Worm (Caenorhabditis elegans) whole organism, L4 larva: ENCODE measurements around the gene ZK757.1.

Source experiments
- F49E8.2 ChIP-seq: sonication (generic microtip); optimal IDR thresholded peaks from 2 replicates; lab custom pipeline; 2016; ENCODE audit warnings: missing compliant biosample characterization, mild to moderate bottlenecking, missing genetic modification characterization, borderline replicate concordance
- T26A8.4 ChIP-seq: fragments of 200-800 bp; sonication (Bioruptor generic); IDR thresholded peaks from 2 replicates; pipeline ENCODE4 v1.3.6; 2022; ENCODE audit warnings: missing genetic modification characterization, missing compliant biosample characterization
- ceh-44 ChIP-seq: fragments of 200-800 bp; sonication (Bioruptor generic); IDR thresholded peaks from 2 replicates; pipeline ENCODE4 v1.3.6; 2022; ENCODE audit warnings: missing genetic modification reagents, missing genetic modification characterization, missing compliant biosample characterization
- egl-27 ChIP-seq: sonication (generic microtip); optimal IDR thresholded peaks from 3 replicates; lab custom pipeline; 2017; ENCODE audit warnings: missing biosample characterization, missing genetic modification reagents, missing genetic modification characterization
- lim-7 ChIP-seq: fragments of 200-800 bp; sonication (Bioruptor generic); IDR thresholded peaks from 2 replicates; pipeline ENCODE4 v1.3.6; 2022; ENCODE audit warnings: missing genetic modification characterization, missing compliant biosample characterization

The ZK757.1 gene

ce11 chrIII:9818763-9819162, 52.2 kb downstream of the ZK757.1 start, which contains the start of gene panl-3 (continued):
- TF ChIP-seq F49E8.2 (tag; lab: Kevin White, UChicago) (no peak), lim-7 (GFP tag; lab: Robert Waterston, UW) (no peak), ceh-44 (GFP tag; lab: Robert Waterston, UW) (no peak), egl-27 (tag; lab: Kevin White, UChicago) (no peak), T26A8.4 (GFP tag; lab: Robert Waterston, UW) (0 out of 2 replicates have a peak, but pooled peaks have one; percentile 52)
